Fruit fly (Drosophila melanogaster): ENCODE results near the gene chm.

The chm gene

dm6 chr2L:7434737-7435356 is 22.6 kb downstream of the chm start (continued):
- TF ChIP-seq pdm3 (GFP tag; optimal IDR thresholded peaks at IDR 0.05) = no peak
- no peak for TF ChIP-seq vri (GFP tag; optimal IDR thresholded peaks at IDR 0.05)
- no peak for TF ChIP-seq Eip93F (GFP tag; optimal IDR thresholded peaks at IDR 0.05)
- peak; percentile 54 for TF ChIP-seq CG16779 (tag; optimal IDR thresholded peaks at IDR 0.05)
- no peak for TF ChIP-seq Hr39 (GFP tag; optimal IDR thresholded peaks at IDR 0.05)
- TF ChIP-seq Met (GFP tag; optimal IDR thresholded peaks at IDR 0.05) = peak; percentile 30
- TF ChIP-seq CG34406 (GFP tag; optimal IDR thresholded peaks at IDR 0.05) = peak; percentile 36
- TF ChIP-seq CG6854 (GFP tag; optimal IDR thresholded peaks at IDR 0.05) = peak; percentile 36

- TF ChIP-seq CG11902 (GFP tag; optimal IDR thresholded peaks at IDR 0.05) (no peak), net (GFP tag; optimal IDR thresholded peaks at IDR 0.05) (no peak), acj6 (GFP tag; optimal IDR thresholded peaks at IDR 0.05) (no peak), salr (GFP tag; optimal IDR thresholded peaks at IDR 0.05) (no peak), CG32006 (GFP tag; optimal IDR thresholded peaks at IDR 0.05) (no peak), CG3919 (GFP tag; optimal IDR thresholded peaks at IDR 0.05) (no peak), CG4318 (GFP tag; optimal IDR thresholded peaks at IDR 0.05) (no peak), CG34406 (GFP tag; optimal IDR thresholded peaks at IDR 0.05) (no peak), spab (GFP tag; optimal IDR thresholded peaks at IDR 0.05) (no peak), pdm3 (GFP tag; optimal IDR thresholded peaks at IDR 0.05) (no peak), Eip78C (GFP tag) (no peak)
These were observed 23.3 kb downstream of the chm start for dm6 chr2L:7435475-7435874.

dm6 chr2L:7436492-7437324 is 24.5 kb downstream of the chm start:
- TF ChIP-seq CG10631 (GFP tag; optimal IDR thresholded peaks at IDR 0.05) (peak; percentile 60), ss (GFP tag; optimal IDR thresholded peaks at IDR 0.05) (peak in 1 of 2 experiments; percentile 3), Eip78C (GFP tag) (peak; percentile 50), Lpt (GFP tag; optimal IDR thresholded peaks at IDR 0.05) (no peak), CG10669 (GFP tag; optimal IDR thresholded peaks at IDR 0.05) (peak; percentile 35), OdsH (GFP tag; optimal IDR thresholded peaks at IDR 0.05) (peak; percentile 19), CG7368 (GFP tag; optimal IDR thresholded peaks at IDR 0.05) (peak; percentile 43), fkh (GFP tag; optimal IDR thresholded peaks at IDR 0.05) (peak; percentile 98), vri (GFP tag; optimal IDR thresholded peaks at IDR 0.05) (peak; percentile 86), CG1621 (tag; optimal IDR thresholded peaks at IDR 0.05) (no peak), acj6 (GFP tag; optimal IDR thresholded peaks at IDR 0.05) (peak; percentile 37), CG6163 (GFP tag; IDR thresholded peaks at IDR 0.05) (peak; percentile 42; the same call in 2 of the 3 replicates), CG8632 (GFP tag; optimal IDR thresholded peaks at IDR 0.05) (peak; percentile 7), Eip75B (GFP tag; optimal IDR thresholded peaks at IDR 0.05) (no peak), cyc (GFP tag; optimal IDR thresholded peaks at IDR 0.05) (no peak), dac (GFP tag; optimal IDR thresholded peaks at IDR 0.05) (no peak), topi (GFP tag; optimal IDR thresholded peaks at IDR 0.05) (no peak), CG11762 (GFP tag; optimal IDR thresholded peaks at IDR 0.05; ENCODE audit: insufficient read depth) (no peak), achi (GFP tag; optimal IDR thresholded peaks at IDR 0.05) (peak; percentile 2), CG3919 (GFP tag; optimal IDR thresholded peaks at IDR 0.05) (peak; percentile 1), Hr38 (GFP tag; optimal IDR thresholded peaks at IDR 0.05) (peak; percentile 64)

dm6 chr2L:7437325-7437707 is 25.1 kb downstream of the chm start, which contains the start of gene CG5973:
Gene CG5973, plus strand, starts transcription at chr2L:7437492.
- TF ChIP-seq Lpt (GFP tag; optimal IDR thresholded peaks at IDR 0.05) = no peak
- no peak for TF ChIP-seq Sox15 (GFP tag; optimal IDR thresholded peaks at IDR 0.05)
- no peak for TF ChIP-seq achi (GFP tag; optimal IDR thresholded peaks at IDR 0.05)
- peak; percentile 17 for TF ChIP-seq svp (GFP tag)
- TF ChIP-seq acj6 (GFP tag; optimal IDR thresholded peaks at IDR 0.05) = no peak
- no peak for TF ChIP-seq cyc (GFP tag; optimal IDR thresholded peaks at IDR 0.05)
- TF ChIP-seq esn (GFP tag; optimal IDR thresholded peaks at IDR 0.05) = no peak
- peak; percentile 47 for TF ChIP-seq CG9139 (GFP tag; optimal IDR thresholded peaks at IDR 0.05)
- no peak for TF ChIP-seq Ets21C (GFP tag; optimal IDR thresholded peaks at IDR 0.05)
- no peak for TF ChIP-seq fd59A (GFP tag; optimal IDR thresholded peaks at IDR 0.05)
- TF ChIP-seq ss (GFP tag; optimal IDR thresholded peaks at IDR 0.05) = no peak
- no peak for TF ChIP-seq spab (GFP tag; optimal IDR thresholded peaks at IDR 0.05)
- no peak for TF ChIP-seq CG10631 (GFP tag; optimal IDR thresholded peaks at IDR 0.05)
- peak; percentile 15 for TF ChIP-seq CG3919 (GFP tag; optimal IDR thresholded peaks at IDR 0.05)
- TF ChIP-seq Hr39 (GFP tag; optimal IDR thresholded peaks at IDR 0.05) = no peak
- TF ChIP-seq Smox (GFP tag; optimal IDR thresholded peaks at IDR 0.05) = no peak
- no peak for TF ChIP-seq Hr4 (GFP tag; optimal IDR thresholded peaks at IDR 0.05)
- TF ChIP-seq CG6163 (GFP tag; IDR thresholded peaks at IDR 0.05) = 0 out of 3 replicates have a peak, but pooled peaks have one; percentile 33
- no peak for TF ChIP-seq fkh (GFP tag; optimal IDR thresholded peaks at IDR 0.05)
- TF ChIP-seq dsx (GFP tag; optimal IDR thresholded peaks at IDR 0.05; ENCODE audit: poor library complexity, severe bottlenecking) = peak; percentile 2
